Fruit fly (Drosophila melanogaster): ENCODE measurements around the gene Fie.

- TF ChIP-seq CG8478 (optimal IDR thresholded peaks at IDR 0.05) (no peak), psq (optimal IDR thresholded peaks at IDR 0.05) (no peak), pan (optimal IDR thresholded peaks at IDR 0.05) (no peak), Dll (optimal IDR thresholded peaks at IDR 0.05) (no peak), EcR (GFP tag; optimal IDR thresholded peaks at IDR 0.05) (no peak)
These were observed 36.8 kb downstream of the Fie start for dm6 chr3L:3928943-3929785.

All from whole organism.